Worm (Caenorhabditis elegans) whole organism, L4/young adult: ENCODE data around the gene ZC373.5.

ENCODE experiments used
- W03F9.2 ChIP-seq: fragments of 150-350 bp; optimal IDR thresholded peaks from 2 replicates; lab custom pipeline; 2014; ENCODE audit warnings: missing biosample characterization, missing genetic modification characterization
- dao-5 ChIP-seq: sonication (generic microtip); optimal IDR thresholded peaks from 2 replicates; lab custom pipeline; 2016; ENCODE audit warnings: missing genotype, missing genetic modification characterization, moderate library complexity, missing compliant biosample characterization
- him-1 ChIP-seq: sonication (generic microtip); optimal IDR thresholded peaks from 2 replicates; lab custom pipeline; 2016; ENCODE audit warnings: missing genotype, missing genetic modification reagents, missing genetic modification characterization, missing compliant biosample characterization

ZC373.5 gene

ce11 chrX:10074233-10074632 lies at the start of gene ZC373.5:
Gene ZC373.5 (minus strand): TSS chrX:10074391.
- TF ChIP-seq dao-5 (tag; lab: Kevin White, UChicago) (no peak), W03F9.2 (tag; lab: Kevin White, UChicago) (no peak), him-1 (no peak)

- no peak for TF ChIP-seq him-1
- no peak for TF ChIP-seq dao-5 (tag; lab: Kevin White, UChicago)
- no peak for TF ChIP-seq W03F9.2 (tag; lab: Kevin White, UChicago)
Observed at ce11 chrX:10123015-10123414, 48.8 kb upstream of the ZC373.5 start.

ce11 chrX:10113677-10114076 lies 39.5 kb upstream of the ZC373.5 start:
- TF ChIP-seq dao-5 (tag; lab: Kevin White, UChicago) (no peak), W03F9.2 (tag; lab: Kevin White, UChicago) (no peak), him-1 (no peak)

ce11 chrX:10095145-10095544 lies 21.0 kb upstream of the ZC373.5 start, which contains the start of gene flp-2:
Gene flp-2 (minus strand): TSS chrX:10095245.
- no peak for TF ChIP-seq him-1
- no peak for TF ChIP-seq W03F9.2 (tag; lab: Kevin White, UChicago)
- TF ChIP-seq dao-5 (tag; lab: Kevin White, UChicago), result no peak

- TF ChIP-seq W03F9.2 (tag; lab: Kevin White, UChicago), result no peak
Observed at ce11 chrX:10092864-10093263, 18.7 kb upstream of the ZC373.5 start, which contains the start of gene flp-3. Gene flp-3 (minus strand): TSS chrX:10092964.

- TF ChIP-seq W03F9.2 (tag; lab: Kevin White, UChicago), result no peak
- TF ChIP-seq dao-5 (tag; lab: Kevin White, UChicago), result no peak
Observed at ce11 chrX:10087866-10088265, 13.7 kb upstream of the ZC373.5 start, which contains the start of gene flp-28. Gene flp-28 (minus strand): TSS chrX:10087966.

ce11 chrX:10085073-10085472 lies 10.9 kb upstream of the ZC373.5 start:
- TF ChIP-seq W03F9.2 (tag; lab: Kevin White, UChicago) (no peak), dao-5 (tag; lab: Kevin White, UChicago) (no peak), him-1 (no peak)

- TF ChIP-seq him-1 (no peak), dao-5 (tag; lab: Kevin White, UChicago) (no peak), W03F9.2 (tag; lab: Kevin White, UChicago) (no peak)
Observed at ce11 chrX:10084050-10084672, 10.0 kb upstream of the ZC373.5 start, which contains the start of gene W07E11.1. Gene W07E11.1 (plus strand): TSS chrX:10084622.

ce11 chrX:10083272-10083671 lies 9.1 kb upstream of the ZC373.5 start:
- TF ChIP-seq W03F9.2 (tag; lab: Kevin White, UChicago) (no peak), him-1 (no peak), dao-5 (tag; lab: Kevin White, UChicago) (no peak)

ce11 chrX:10081077-10081476 lies 6.9 kb upstream of the ZC373.5 start:
- no peak for TF ChIP-seq W03F9.2 (tag; lab: Kevin White, UChicago)
- no peak for TF ChIP-seq dao-5 (tag; lab: Kevin White, UChicago)
- TF ChIP-seq him-1, result no peak

ce11 chrX:10079230-10079629 lies 5.0 kb upstream of the ZC373.5 start:
- no peak for TF ChIP-seq W03F9.2 (tag; lab: Kevin White, UChicago)
- TF ChIP-seq him-1, result no peak
- no peak for TF ChIP-seq dao-5 (tag; lab: Kevin White, UChicago)

- TF ChIP-seq W03F9.2 (tag; lab: Kevin White, UChicago), result no peak
- no peak for TF ChIP-seq him-1
- no peak for TF ChIP-seq dao-5 (tag; lab: Kevin White, UChicago)
Observed at ce11 chrX:10078637-10079036, 4.4 kb upstream of the ZC373.5 start.

- no peak for TF ChIP-seq him-1
Observed at ce11 chrX:10078089-10078488, 3.9 kb upstream of the ZC373.5 start.

ce11 chrX:10077297-10077696 lies 3.1 kb upstream of the ZC373.5 start, which contains the start of gene col-176:
Gene col-176 (plus strand): TSS chrX:10077597.
- TF ChIP-seq him-1 (no peak), dao-5 (tag; lab: Kevin White, UChicago) (no peak), W03F9.2 (tag; lab: Kevin White, UChicago) (no peak)

ce11 chrX:10076334-10076733 lies 2.1 kb upstream of the ZC373.5 start:
- no peak for TF ChIP-seq dao-5 (tag; lab: Kevin White, UChicago)
- TF ChIP-seq him-1, result no peak
- TF ChIP-seq W03F9.2 (tag; lab: Kevin White, UChicago), result no peak
